Fruit fly (Drosophila melanogaster) whole organism, embryonic: ENCODE data around the gene Ssl2.

Experiments used
- Bdp1 ChIP-seq: fragments of 200-800 bp; sonication (Bioruptor generic); optimal IDR thresholded peaks from 3 replicates; lab custom pipeline; 2016; ENCODE audit warnings: missing biosample characterization, missing genetic modification characterization
- CG10267 ChIP-seq: fragments of 200-800 bp; sonication (Bioruptor generic); optimal IDR thresholded peaks from 2 replicates; lab custom pipeline; 2018; ENCODE audit warnings: missing biosample characterization, mild to moderate bottlenecking, missing genetic modification characterization, moderate library complexity
- CG10979 ChIP-seq: fragments of 200-800 bp; sonication (Bioruptor generic); optimal IDR thresholded peaks from 2 replicates; lab custom pipeline; 2018; ENCODE audit warnings: missing biosample characterization, mild to moderate bottlenecking, missing genetic modification characterization, moderate library complexity
- CG11560 ChIP-seq: fragments of 200-800 bp; sonication (Bioruptor generic); IDR thresholded peaks from 3 replicates; pipeline ENCODE4 v1.3.6; 2022; ENCODE audit warnings: missing biosample characterization, missing genetic modification characterization
- CG12942 ChIP-seq: fragments of 200-800 bp; sonication (Bioruptor generic); optimal IDR thresholded peaks from 3 replicates; lab custom pipeline; 2016; ENCODE audit warnings: missing biosample characterization, missing genetic modification characterization
- CG14965 ChIP-seq: fragments of 200-800 bp; sonication (Bioruptor generic); optimal IDR thresholded peaks from 2 replicates; lab custom pipeline; 2016; ENCODE audit warnings: missing biosample characterization, missing genetic modification characterization, borderline replicate concordance
- CG15269 ChIP-seq: fragments of 200-800 bp; sonication (Bioruptor generic); optimal IDR thresholded peaks from 2 replicates; lab custom pipeline; 2018; ENCODE audit warnings: missing biosample characterization, mild to moderate bottlenecking, missing genetic modification characterization, moderate library complexity
- CG16863 ChIP-seq: fragments of 200-800 bp; sonication (Bioruptor generic); optimal IDR thresholded peaks from 3 replicates; lab custom pipeline; 2016; ENCODE audit warnings: missing biosample characterization, missing genetic modification characterization
- CG30431 ChIP-seq: fragments of 200-800 bp; sonication (Bioruptor generic); optimal IDR thresholded peaks from 2 replicates; lab custom pipeline; 2017; ENCODE audit warnings: missing biosample characterization, missing genetic modification characterization
- CG3065 ChIP-seq: fragments of 200-800 bp; sonication (Bioruptor generic); optimal IDR thresholded peaks from 2 replicates; lab custom pipeline; 2016; ENCODE audit warnings: missing biosample characterization, missing genetic modification characterization
- CG4282 ChIP-seq: fragments of 200-800 bp; sonication (Bioruptor generic); optimal IDR thresholded peaks from 2 replicates; lab custom pipeline; 2016; ENCODE audit warnings: missing biosample characterization, missing genetic modification characterization
- CG4617 ChIP-seq: fragments of 200-800 bp; sonication (Bioruptor generic); optimal IDR thresholded peaks from 3 replicates; lab custom pipeline; 2016; ENCODE audit warnings: missing biosample characterization, missing genetic modification characterization, borderline replicate concordance
- CG6272 ChIP-seq: fragments of 200-800 bp; sonication (Bioruptor generic); IDR thresholded peaks from 2 replicates; pipeline ENCODE4 v1.3.6; 2022; ENCODE audit warnings: missing biosample characterization, missing genetic modification characterization
- CG7556 ChIP-seq: fragments of 200-800 bp; sonication (Bioruptor generic); optimal IDR thresholded peaks from 2 replicates; lab custom pipeline; 2017; ENCODE audit warnings: missing biosample characterization, mild to moderate bottlenecking, missing genetic modification characterization
- CG7987 ChIP-seq: fragments of 200-800 bp; sonication (Bioruptor generic); optimal IDR thresholded peaks from 2 replicates; lab custom pipeline; 2018; ENCODE audit warnings: missing biosample characterization, mild to moderate bottlenecking, missing genetic modification characterization, moderate library complexity
- CG8944 ChIP-seq: fragments of 200-800 bp; sonication (Bioruptor generic); optimal IDR thresholded peaks from 3 replicates; lab custom pipeline; 2016; ENCODE audit warnings: missing biosample characterization, missing genetic modification characterization
- CG9876 ChIP-seq: fragments of 200-800 bp; sonication (Bioruptor generic); optimal IDR thresholded peaks from 2 replicates; lab custom pipeline; 2016; ENCODE audit warnings: missing biosample characterization, missing genetic modification characterization
- CoRest ChIP-seq: fragments of 200-800 bp; sonication (Bioruptor generic); optimal IDR thresholded peaks from 3 replicates; lab custom pipeline; 2018; ENCODE audit warnings: missing biosample characterization, mild to moderate bottlenecking, missing genetic modification characterization, moderate library complexity
- D ChIP-seq, 2 experiments: fragments of 200-800 bp in 1 of 2; fragments of >200 bp in 1 of 2; sonication (Bioruptor generic) in 1 of 2; optimal IDR thresholded peaks; 2 replicates in 1 of 2; 3 replicates in 1 of 2; lab custom pipeline; 2017; ENCODE audit warnings: mild to moderate bottlenecking in 1 of 2, missing biosample characterization in 1 of 2, missing genetic modification characterization in 1 of 2, missing genetic modification reagents in 1 of 2
- Dfd ChIP-seq, 2 experiments: fragments of >200 bp; optimal IDR thresholded peaks; 2 replicates each; lab custom pipeline; 2017; ENCODE audit warnings: missing biosample characterization in 2 of 2, missing genetic modification characterization in 2 of 2
- Dip3 ChIP-seq: fragments of 200-800 bp; sonication (Bioruptor generic); optimal IDR thresholded peaks from 3 replicates; lab custom pipeline; 2016; ENCODE audit warnings: missing biosample characterization, missing genetic modification characterization
- Dll ChIP-seq: fragments of 200-800 bp; sonication (Bioruptor generic); IDR thresholded peaks from 4 replicates; pipeline ENCODE4 v1.3.6; 2022; ENCODE audit warnings: missing biosample characterization, missing genetic modification characterization; ENCODE audit not compliant: partially characterized antibody
- HLH4C ChIP-seq: fragments of 200-800 bp; sonication (Bioruptor generic); IDR thresholded peaks from 3 replicates; pipeline ENCODE4 v1.3.6; 2022; ENCODE audit warnings: missing biosample characterization, missing genetic modification characterization; ENCODE audit not compliant: partially characterized antibody
- HLHmδ ChIP-seq: fragments of 200-800 bp; sonication (Bioruptor generic); optimal IDR thresholded peaks from 2 replicates; lab custom pipeline; 2018; ENCODE audit warnings: missing biosample characterization, mild to moderate bottlenecking, missing genetic modification characterization, moderate library complexity
- HmgD ChIP-seq: fragments of 200-800 bp; sonication (Bioruptor generic); optimal IDR thresholded peaks from 3 replicates; lab custom pipeline; 2016; ENCODE audit warnings: missing biosample characterization, missing genetic modification characterization
- Mad ChIP-seq: fragments of 200-800 bp; sonication (Bioruptor generic); optimal IDR thresholded peaks from 2 replicates; lab custom pipeline; 2016; ENCODE audit warnings: missing biosample characterization, missing genetic modification characterization
- Med ChIP-seq: fragments of 200-800 bp; sonication (Bioruptor generic); peaks from one replicate; lab custom pipeline; 2016; ENCODE audit warnings: missing biosample characterization, missing genetic modification characterization, mild to moderate bottlenecking, inconsistent platforms, moderate library complexity
- NK7.1 ChIP-seq: fragments of 200-800 bp; sonication (Bioruptor generic); optimal IDR thresholded peaks from 3 replicates; lab custom pipeline; 2016; ENCODE audit warnings: missing biosample characterization, missing genetic modification characterization
- Spps ChIP-seq: fragments of 200-800 bp; sonication (Bioruptor generic); optimal IDR thresholded peaks from 2 replicates; lab custom pipeline; 2018; ENCODE audit warnings: missing biosample characterization, mild to moderate bottlenecking, missing genetic modification characterization
- Xbp1 ChIP-seq: fragments of 200-800 bp; sonication (Bioruptor generic); optimal IDR thresholded peaks from 3 replicates; lab custom pipeline; 2016; ENCODE audit warnings: missing biosample characterization, mild to moderate bottlenecking, missing genetic modification characterization
- abd-A ChIP-seq: fragments of 200-800 bp; sonication (Bioruptor generic); optimal IDR thresholded peaks from 3 replicates; lab custom pipeline; 2019; ENCODE audit warnings: missing biosample characterization, mild to moderate bottlenecking, missing genetic modification characterization, moderate library complexity
- amos ChIP-seq: fragments of 200-800 bp; sonication (Bioruptor generic); IDR thresholded peaks from 2 replicates; pipeline ENCODE4 v1.3.6; 2022; ENCODE audit warnings: missing biosample characterization, missing genetic modification characterization; ENCODE audit not compliant: partially characterized antibody
- bab2 ChIP-seq: fragments of 200-800 bp; sonication (Bioruptor generic); optimal IDR thresholded peaks from 2 replicates; lab custom pipeline; 2016; ENCODE audit warnings: missing biosample characterization, missing genetic modification characterization
- btn ChIP-seq: fragments of 200-800 bp; sonication (Bioruptor generic); optimal IDR thresholded peaks from 2 replicates; lab custom pipeline; 2016; ENCODE audit warnings: missing biosample characterization, missing genetic modification characterization
- cg ChIP-seq: fragments of 200-800 bp; sonication (Bioruptor generic); optimal IDR thresholded peaks from 3 replicates; lab custom pipeline; 2019; ENCODE audit warnings: missing biosample characterization, mild to moderate bottlenecking, missing genetic modification characterization, moderate library complexity
- dati ChIP-seq: fragments of 200-800 bp; sonication (Bioruptor generic); IDR thresholded peaks from 2 replicates; pipeline ENCODE4 v1.3.6; 2022; ENCODE audit warnings: missing biosample characterization, missing genetic modification characterization
- dysf ChIP-seq: fragments of 200-800 bp; sonication (Bioruptor generic); IDR thresholded peaks from 3 replicates; pipeline ENCODE4 v1.3.6; 2022; ENCODE audit warnings: missing biosample characterization, missing genetic modification characterization
- ken ChIP-seq: fragments of 200-800 bp; sonication (Bioruptor generic); IDR thresholded peaks from 3 replicates; pipeline ENCODE4 v1.3.6; 2022; ENCODE audit warnings: missing biosample characterization, missing genetic modification characterization
- mirr ChIP-seq: fragments of 200-800 bp; sonication (Bioruptor generic); optimal IDR thresholded peaks from 3 replicates; lab custom pipeline; 2018; ENCODE audit warnings: missing biosample characterization, mild to moderate bottlenecking, missing genetic modification characterization
- oc ChIP-seq: fragments of 200-800 bp; sonication (Bioruptor generic); optimal IDR thresholded peaks from 2 replicates; lab custom pipeline; 2018; ENCODE audit warnings: missing biosample characterization, mild to moderate bottlenecking, missing genetic modification characterization, moderate library complexity
- pfk ChIP-seq: fragments of 200-800 bp; sonication (Bioruptor generic); optimal IDR thresholded peaks from 2 replicates; lab custom pipeline; 2018; ENCODE audit warnings: missing biosample characterization, mild to moderate bottlenecking, missing genetic modification characterization, moderate library complexity
- repo ChIP-seq: fragments of 200-800 bp; sonication (Bioruptor generic); optimal IDR thresholded peaks from 2 replicates; lab custom pipeline; 2016; ENCODE audit warnings: missing biosample characterization, missing genetic modification characterization
- sd ChIP-seq: fragments of 200-800 bp; sonication (Bioruptor generic); optimal IDR thresholded peaks from 3 replicates; lab custom pipeline; 2018; ENCODE audit warnings: missing biosample characterization, mild to moderate bottlenecking, missing genetic modification characterization, moderate library complexity
- sr ChIP-seq: fragments of 200-800 bp; sonication (Bioruptor generic); IDR thresholded peaks from 3 replicates; pipeline ENCODE4 v1.3.6; 2022; ENCODE audit warnings: missing biosample characterization, missing genetic modification characterization
- tna ChIP-seq: fragments of 200-800 bp; sonication (Bioruptor generic); IDR thresholded peaks from 2 replicates; pipeline ENCODE4 v1.3.6; 2022; ENCODE audit warnings: missing biosample characterization, missing genetic modification characterization; ENCODE audit not compliant: partially characterized antibody
- trem ChIP-seq: fragments of 200-800 bp; optimal IDR thresholded peaks from 3 replicates; lab custom pipeline; 2019; ENCODE audit warnings: missing biosample characterization, mild to moderate bottlenecking, missing genetic modification characterization, moderate library complexity

Gene Ssl2

DNA sequence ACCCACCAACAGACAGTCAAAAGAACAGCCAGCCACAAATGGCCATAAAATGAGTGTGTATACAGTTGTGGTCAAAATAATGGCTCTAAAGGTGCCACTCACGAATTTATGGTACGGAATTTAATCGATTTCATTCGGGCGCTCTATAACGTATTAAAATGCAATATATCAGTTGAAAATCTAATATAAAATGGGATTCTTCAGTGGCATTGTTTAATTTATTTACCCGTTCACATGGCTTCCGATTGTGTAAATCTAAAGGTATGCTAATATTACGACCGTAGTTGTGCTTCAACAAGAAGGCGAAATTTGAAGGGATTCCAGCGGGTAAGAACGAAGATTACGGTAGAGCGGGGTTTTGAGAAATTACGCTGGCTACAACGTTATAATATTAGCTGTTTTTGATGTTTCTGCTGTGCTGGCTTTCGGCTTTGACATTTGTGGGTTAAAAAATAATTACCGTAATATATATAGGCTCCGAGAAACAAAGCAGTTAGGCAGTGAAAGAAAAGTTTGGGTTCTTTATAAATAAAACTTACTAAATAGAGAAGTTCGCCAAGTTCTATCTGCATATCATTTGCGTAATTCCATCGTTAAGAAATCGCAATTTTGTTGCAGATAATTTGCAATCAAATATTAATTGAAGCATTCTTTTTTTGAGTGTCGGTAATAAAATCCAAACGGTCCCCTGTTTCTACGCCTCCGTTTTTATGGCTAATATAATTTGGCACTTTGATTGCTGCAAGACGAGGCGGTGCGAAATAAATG lies 43.4 kb upstream of the Ssl2 start (continued):
- TF ChIP-seq CG4617 = no peak
- TF ChIP-seq CG10267 = peak; percentile 14
- TF ChIP-seq Dll (GFP tag; lab: Robert Waterston, UW) = no peak
- TF ChIP-seq abd-A (tag; lab: Kevin White, UChicago) = no peak
- no peak for TF ChIP-seq CG9876
- no peak for TF ChIP-seq CG4282 (GFP tag; lab: Kevin White, UChicago)
- no peak for TF ChIP-seq CG16863 (GFP tag; lab: Kevin White, UChicago)
- TF ChIP-seq CG12942 (GFP tag; lab: Kevin White, UChicago) = peak; percentile 4
- TF ChIP-seq CG15269 (tag; lab: Kevin White, UChicago) = peak; percentile 23
- no peak for TF ChIP-seq btn (GFP tag; lab: Kevin White, UChicago)
- no peak for TF ChIP-seq CG7987
- TF ChIP-seq sd (tag; lab: Kevin White, UChicago) = peak; percentile 12
- no peak for TF ChIP-seq amos
- TF ChIP-seq oc = no peak
- TF ChIP-seq dysf (GFP tag; lab: Robert Waterston, UW) = no peak
- TF ChIP-seq cg = no peak
- peak; percentile 45 for TF ChIP-seq CG7556 (GFP tag; lab: Kevin White, UChicago)
- TF ChIP-seq tna (GFP tag; lab: Robert Waterston, UW) = no peak
- no peak for TF ChIP-seq HmgD (GFP tag; lab: Kevin White, UChicago)
- no peak for TF ChIP-seq NK7.1
- TF ChIP-seq sr (GFP tag; lab: Robert Waterston, UW) = no peak
- TF ChIP-seq CG30431 = no peak
- no peak for TF ChIP-seq CoRest (tag; lab: Kevin White, UChicago)
- no peak for TF ChIP-seq mirr (GFP tag; lab: Kevin White, UChicago)
- no peak for TF ChIP-seq D (optimal IDR thresholded peaks at IDR 0.05; lab: Kevin White, UChicago)
- TF ChIP-seq D (GFP tag; optimal IDR thresholded peaks at IDR 0.05; lab: Kevin White, UChicago) = no peak
- TF ChIP-seq pfk = no peak
- no peak for TF ChIP-seq CG14965 (GFP tag; lab: Kevin White, UChicago)
- TF ChIP-seq bab2 = no peak
- no peak for TF ChIP-seq Bdp1 (GFP tag; lab: Kevin White, UChicago)
- TF ChIP-seq Spps (tag; lab: Kevin White, UChicago) = no peak
- no peak for TF ChIP-seq CG11560
- TF ChIP-seq CG3065 (GFP tag; lab: Kevin White, UChicago) = no peak
- TF ChIP-seq dati (GFP tag; lab: Robert Waterston, UW) = no peak
- TF ChIP-seq HLH4C (GFP tag; lab: Robert Waterston, UW) = no peak
- TF ChIP-seq Dip3 (GFP tag; lab: Kevin White, UChicago) = no peak
- TF ChIP-seq trem (tag; lab: Kevin White, UChicago) = no peak
- TF ChIP-seq CG8944 (GFP tag; lab: Kevin White, UChicago) = no peak
- TF ChIP-seq ken (GFP tag; lab: Robert Waterston, UW) = 0 out of 3 replicates have a peak, but pooled peaks have one; percentile 25
- no peak for TF ChIP-seq repo
- TF ChIP-seq Xbp1 (GFP tag; lab: Kevin White, UChicago) = peak; percentile 25
- no peak for TF ChIP-seq CG10979 (tag; lab: Kevin White, UChicago)
- TF ChIP-seq Mad = peak; percentile 23
- TF ChIP-seq Dfd (GFP tag; optimal IDR thresholded peaks at IDR 0.05; lab: Kevin White, UChicago) = no peak
- peak; percentile 40 for TF ChIP-seq Med (GFP tag; lab: Kevin White, UChicago)
- no peak for TF ChIP-seq CG6272 (GFP tag; lab: Robert Waterston, UW)
- TF ChIP-seq HLHmδ = no peak
